Fruit fly (Drosophila melanogaster) whole organism, prepupa: Measurements from ENCODE around the gene CG17359.

Experiments used
- Blimp-1 ChIP-seq: fragments of 200-800 bp; sonication (Bioruptor generic); optimal IDR thresholded peaks from 3 replicates; lab custom pipeline; 2017; ENCODE audit warnings: missing biosample characterization, missing genetic modification characterization, mild to moderate bottlenecking, moderate library complexity, missing genetic modification reagents
- CG10631 ChIP-seq: fragments of 200-800 bp; sonication (Bioruptor generic); optimal IDR thresholded peaks from 2 replicates; lab custom pipeline; 2016; ENCODE audit warnings: missing biosample characterization, missing genetic modification characterization
- CG11762 ChIP-seq: fragments of 200-800 bp; sonication (Bioruptor generic); optimal IDR thresholded peaks from 3 replicates; lab custom pipeline; 2016; ENCODE audit warnings: missing biosample characterization, missing genetic modification characterization; ENCODE audit not compliant: insufficient read depth
- CG11902 ChIP-seq: fragments of 200-800 bp; sonication (Bioruptor generic); optimal IDR thresholded peaks from 3 replicates; lab custom pipeline; 2016; ENCODE audit warnings: missing biosample characterization, missing genetic modification characterization
- CG15336 ChIP-seq: fragments of 200-800 bp; sonication (Bioruptor generic); IDR thresholded peaks from 2 replicates; pipeline ENCODE4 v1.3.6; 2022; ENCODE audit warnings: missing biosample characterization, missing genetic modification characterization
- CG16779 ChIP-seq: fragments of 200-800 bp; sonication (Bioruptor generic); optimal IDR thresholded peaks from 3 replicates; lab custom pipeline; 2017; ENCODE audit warnings: missing biosample characterization, mild to moderate bottlenecking, missing genetic modification characterization
- CG3032 ChIP-seq: fragments of 200-800 bp; optimal IDR thresholded peaks from 2 replicates; lab custom pipeline; 2019; ENCODE audit warnings: missing biosample characterization, mild to moderate bottlenecking, missing genetic modification characterization, moderate library complexity
- CG31627 ChIP-seq: fragments of 200-800 bp; sonication (Bioruptor generic); optimal IDR thresholded peaks from 3 replicates; lab custom pipeline; 2016; ENCODE audit warnings: missing biosample characterization, missing genetic modification characterization
- CG32006 ChIP-seq: fragments of 200-800 bp; sonication (Bioruptor generic); optimal IDR thresholded peaks from 3 replicates; lab custom pipeline; 2017; ENCODE audit warnings: missing biosample characterization, mild to moderate bottlenecking, missing genetic modification characterization
- CG6163 ChIP-seq: fragments of 200-800 bp; sonication (Bioruptor generic); IDR thresholded peaks from 3 replicates; pipeline ENCODE4 v1.3.6; 2022; ENCODE audit warnings: missing biosample characterization, missing genetic modification characterization
- CG6854 ChIP-seq: fragments of 200-800 bp; sonication (Bioruptor generic); optimal IDR thresholded peaks from 2 replicates; lab custom pipeline; 2017; ENCODE audit warnings: missing biosample characterization, mild to moderate bottlenecking, missing genetic modification characterization
- CG7368 ChIP-seq: fragments of 200-800 bp; sonication (Bioruptor generic); optimal IDR thresholded peaks from 3 replicates; lab custom pipeline; 2016; ENCODE audit warnings: missing biosample characterization, missing genetic modification characterization
- CG8119 ChIP-seq: fragments of 200-800 bp; sonication (Bioruptor generic); IDR thresholded peaks from 3 replicates; pipeline ENCODE4 v1.3.6; 2022; ENCODE audit warnings: missing biosample characterization, missing genetic modification characterization
- CG8319 ChIP-seq: fragments of 200-800 bp; sonication (Bioruptor generic); optimal IDR thresholded peaks from 3 replicates; lab custom pipeline; 2016; ENCODE audit warnings: missing biosample characterization, missing genetic modification characterization
- CG8632 ChIP-seq: fragments of 200-800 bp; sonication (Bioruptor generic); optimal IDR thresholded peaks from 3 replicates; lab custom pipeline; 2016; ENCODE audit warnings: missing biosample characterization, missing genetic modification characterization
- Eip75B ChIP-seq: fragments of 200-800 bp; sonication (Bioruptor generic); optimal IDR thresholded peaks from 3 replicates; lab custom pipeline; 2016; ENCODE audit warnings: missing biosample characterization, missing genetic modification characterization
- Eip78C ChIP-seq: fragments of 200-800 bp; sonication (Bioruptor generic); peaks from one replicate; lab custom pipeline; 2016; ENCODE audit warnings: missing biosample characterization, missing genetic modification characterization
- Eip93F ChIP-seq: fragments of 200-800 bp; sonication (Bioruptor generic); optimal IDR thresholded peaks from 2 replicates; lab custom pipeline; 2016; ENCODE audit warnings: missing biosample characterization, mild to moderate bottlenecking, missing genetic modification characterization
- Ets96B ChIP-seq: fragments of 200-800 bp; optimal IDR thresholded peaks from 2 replicates; lab custom pipeline; 2019; ENCODE audit warnings: missing biosample characterization, mild to moderate bottlenecking, missing genetic modification characterization, moderate library complexity
- Gug ChIP-seq: fragments of 200-800 bp; sonication (Bioruptor generic); IDR thresholded peaks from 2 replicates; pipeline ENCODE4 v1.3.6; 2022; ENCODE audit warnings: missing biosample characterization, missing genetic modification characterization
- Hr38 ChIP-seq: sonication (Bioruptor generic); optimal IDR thresholded peaks from 2 replicates; lab custom pipeline; 2016; ENCODE audit warnings: missing biosample characterization, missing genetic modification characterization
- Met ChIP-seq: fragments of 200-800 bp; sonication (Bioruptor generic); optimal IDR thresholded peaks from 3 replicates; lab custom pipeline; 2016; ENCODE audit warnings: missing biosample characterization, missing genetic modification characterization
- OdsH ChIP-seq: fragments of 200-800 bp; sonication (Bioruptor generic); optimal IDR thresholded peaks from 3 replicates; lab custom pipeline; 2016; ENCODE audit warnings: missing biosample characterization, missing genetic modification characterization
- Smox ChIP-seq: fragments of 200-800 bp; sonication (Bioruptor generic); optimal IDR thresholded peaks from 3 replicates; lab custom pipeline; 2016; ENCODE audit warnings: missing biosample characterization, missing genetic modification characterization
- Sox102F ChIP-seq: fragments of 200-800 bp; sonication (Bioruptor generic); optimal IDR thresholded peaks from 2 replicates; lab custom pipeline; 2016; ENCODE audit warnings: missing biosample characterization, mild to moderate bottlenecking, missing genetic modification characterization
- Sox14 ChIP-seq: fragments of 200-800 bp; sonication (Bioruptor generic); optimal IDR thresholded peaks from 3 replicates; lab custom pipeline; 2016; ENCODE audit warnings: missing biosample characterization, missing genetic modification characterization
- achi ChIP-seq: fragments of 200-800 bp; sonication (Bioruptor generic); optimal IDR thresholded peaks from 3 replicates; lab custom pipeline; 2016; ENCODE audit warnings: missing biosample characterization, missing genetic modification characterization
- cyc ChIP-seq: fragments of 200-800 bp; sonication (Bioruptor generic); optimal IDR thresholded peaks from 3 replicates; lab custom pipeline; 2016; ENCODE audit warnings: missing biosample characterization, missing genetic modification characterization
- dsx ChIP-seq: fragments of 200-800 bp; optimal IDR thresholded peaks from 3 replicates; lab custom pipeline; 2019; ENCODE audit warnings: missing biosample characterization, mild to moderate bottlenecking, missing genetic modification characterization, moderate library complexity; ENCODE audit not compliant: poor library complexity, severe bottlenecking
- eg ChIP-seq: fragments of 200-800 bp; sonication (Bioruptor generic); IDR thresholded peaks from 3 replicates; pipeline ENCODE4 v1.3.6; 2022; ENCODE audit warnings: missing biosample characterization, missing genetic modification characterization
- esn ChIP-seq: fragments of 200-800 bp; sonication (Bioruptor generic); optimal IDR thresholded peaks from 2 replicates; lab custom pipeline; 2016; ENCODE audit warnings: missing biosample characterization, mild to moderate bottlenecking, missing genetic modification characterization, moderate library complexity
- fd59A ChIP-seq: fragments of 200-800 bp; sonication (Bioruptor generic); optimal IDR thresholded peaks from 2 replicates; lab custom pipeline; 2017; ENCODE audit warnings: missing biosample characterization, mild to moderate bottlenecking, missing genetic modification characterization, missing genetic modification reagents
- fkh ChIP-seq: fragments of 200-800 bp; sonication (Bioruptor generic); optimal IDR thresholded peaks from 3 replicates; lab custom pipeline; 2017; ENCODE audit warnings: missing biosample characterization, mild to moderate bottlenecking, missing genetic modification characterization, moderate library complexity
- lz ChIP-seq: fragments of 200-800 bp; sonication (Bioruptor generic); optimal IDR thresholded peaks from 3 replicates; lab custom pipeline; 2016; ENCODE audit warnings: missing biosample characterization, missing genetic modification characterization
- pdm3 ChIP-seq: fragments of 200-800 bp; sonication (Bioruptor generic); optimal IDR thresholded peaks from 3 replicates; lab custom pipeline; 2016; ENCODE audit warnings: missing biosample characterization, missing genetic modification characterization
- salr ChIP-seq, 2 experiments: fragments of 200-800 bp; sonication (Bioruptor generic); optimal IDR thresholded peaks; 3 replicates each; lab custom pipeline; 2016 to 2018; ENCODE audit warnings: missing biosample characterization in 2 of 2, missing genetic modification characterization in 2 of 2, mild to moderate bottlenecking in 1 of 2
- spab ChIP-seq: fragments of 200-800 bp; sonication (Bioruptor generic); optimal IDR thresholded peaks from 2 replicates; lab custom pipeline; 2017; ENCODE audit warnings: missing biosample characterization, mild to moderate bottlenecking, missing genetic modification characterization, missing genetic modification reagents
- ss ChIP-seq, 2 experiments: fragments of 200-800 bp; sonication (Bioruptor generic); optimal IDR thresholded peaks; 2 replicates in 1 of 2; 3 replicates in 1 of 2; lab custom pipeline; 2017 to 2018; ENCODE audit warnings: mild to moderate bottlenecking in 2 of 2, missing biosample characterization in 2 of 2, missing genetic modification characterization in 2 of 2, moderate library complexity in 1 of 2
- topi ChIP-seq: fragments of 200-800 bp; sonication (Bioruptor generic); optimal IDR thresholded peaks from 3 replicates; lab custom pipeline; 2016; ENCODE audit warnings: missing biosample characterization, missing genetic modification characterization
- vri ChIP-seq: fragments of 200-800 bp; sonication (Bioruptor generic); optimal IDR thresholded peaks from 3 replicates; lab custom pipeline; 2016; ENCODE audit warnings: missing biosample characterization, mild to moderate bottlenecking, missing genetic modification characterization

Gene CG17359

DNA sequence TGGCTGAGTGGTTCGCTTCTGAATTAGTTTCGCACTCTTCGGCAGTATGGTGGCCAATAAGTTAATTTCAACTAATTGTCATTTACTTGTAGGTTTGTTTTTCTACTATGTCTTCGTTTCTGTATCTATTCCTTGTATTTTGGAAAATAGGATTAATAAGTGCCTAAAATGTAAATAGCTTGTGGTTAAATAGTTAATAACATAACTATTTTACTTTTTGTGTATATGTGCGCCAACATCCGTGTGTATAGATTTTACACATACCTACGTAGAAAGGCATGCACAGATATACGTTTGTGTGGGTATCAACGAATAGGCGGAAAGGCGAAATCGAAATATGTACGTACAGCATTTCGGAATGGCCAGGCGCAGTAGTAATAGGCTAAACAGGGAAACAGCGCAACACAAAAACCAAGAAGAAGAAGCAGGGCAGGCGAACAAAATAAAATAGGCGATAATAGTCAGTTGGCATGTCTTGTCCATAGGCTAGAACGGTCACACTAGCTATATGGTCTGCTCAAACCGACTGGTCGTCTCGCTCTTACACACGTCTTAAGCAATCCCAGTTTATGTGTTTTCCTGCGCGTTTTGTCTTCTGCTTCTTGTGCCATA, 3.6 kb upstream of the CG17359 start (continued):
- TF ChIP-seq dsx, result peak; percentile 31
- TF ChIP-seq esn (GFP tag; lab: Kevin White, UChicago), result no peak
- no peak for TF ChIP-seq CG11902 (GFP tag; lab: Kevin White, UChicago)
- TF ChIP-seq CG6163, result peak; percentile 98
- TF ChIP-seq Eip93F (GFP tag; lab: Kevin White, UChicago), result no peak
- no peak for TF ChIP-seq Eip75B (GFP tag; lab: Kevin White, UChicago)
- TF ChIP-seq cyc (GFP tag; lab: Kevin White, UChicago), result no peak
- TF ChIP-seq Eip78C, result peak; percentile 26
- TF ChIP-seq CG6854 (GFP tag; lab: Kevin White, UChicago), result no peak
- TF ChIP-seq Smox (GFP tag; lab: Kevin White, UChicago), result no peak
- TF ChIP-seq Sox14, result peak; percentile 28
- no peak for TF ChIP-seq CG7368 (GFP tag; lab: Kevin White, UChicago)
- no peak for TF ChIP-seq pdm3 (GFP tag; lab: Kevin White, UChicago)
- TF ChIP-seq Hr38, result no peak
- no peak for TF ChIP-seq CG8319 (GFP tag; lab: Kevin White, UChicago)
- TF ChIP-seq CG11762, result no peak
- no peak for TF ChIP-seq eg (GFP tag; lab: Robert Waterston, UW)
- no peak for TF ChIP-seq CG31627 (GFP tag; lab: Kevin White, UChicago)
- TF ChIP-seq fkh, result no peak
- no peak for TF ChIP-seq CG10631 (GFP tag; lab: Kevin White, UChicago)
- TF ChIP-seq ss (GFP tag; optimal IDR thresholded peaks at IDR 0.05; lab: Kevin White, UChicago), result peak; percentile 4 to 22
- TF ChIP-seq CG15336 (GFP tag; lab: Robert Waterston, UW), result peak; percentile 33; the same call in 1 of the 2 replicates
- no peak for TF ChIP-seq Sox102F (GFP tag; lab: Kevin White, UChicago)
- TF ChIP-seq achi, result no peak
- peak; percentile 41 for TF ChIP-seq vri
- TF ChIP-seq Met (GFP tag; lab: Kevin White, UChicago), result no peak
- no peak for TF ChIP-seq CG8632 (GFP tag; lab: Kevin White, UChicago)
- no peak for TF ChIP-seq Ets96B (tag; lab: Kevin White, UChicago)
- no peak for TF ChIP-seq Blimp-1 (GFP tag; lab: Kevin White, UChicago)
- no peak for TF ChIP-seq salr (GFP tag; optimal IDR thresholded peaks at IDR 0.05; lab: Kevin White, UChicago)
- no peak for TF ChIP-seq lz (GFP tag; lab: Kevin White, UChicago)
- TF ChIP-seq topi, result no peak
- no peak for TF ChIP-seq CG32006 (GFP tag; lab: Kevin White, UChicago)
- TF ChIP-seq OdsH (GFP tag; lab: Kevin White, UChicago), result no peak
- TF ChIP-seq CG16779 (tag; lab: Kevin White, UChicago), result no peak
- no peak for TF ChIP-seq Gug
- no peak for TF ChIP-seq spab

DNA sequence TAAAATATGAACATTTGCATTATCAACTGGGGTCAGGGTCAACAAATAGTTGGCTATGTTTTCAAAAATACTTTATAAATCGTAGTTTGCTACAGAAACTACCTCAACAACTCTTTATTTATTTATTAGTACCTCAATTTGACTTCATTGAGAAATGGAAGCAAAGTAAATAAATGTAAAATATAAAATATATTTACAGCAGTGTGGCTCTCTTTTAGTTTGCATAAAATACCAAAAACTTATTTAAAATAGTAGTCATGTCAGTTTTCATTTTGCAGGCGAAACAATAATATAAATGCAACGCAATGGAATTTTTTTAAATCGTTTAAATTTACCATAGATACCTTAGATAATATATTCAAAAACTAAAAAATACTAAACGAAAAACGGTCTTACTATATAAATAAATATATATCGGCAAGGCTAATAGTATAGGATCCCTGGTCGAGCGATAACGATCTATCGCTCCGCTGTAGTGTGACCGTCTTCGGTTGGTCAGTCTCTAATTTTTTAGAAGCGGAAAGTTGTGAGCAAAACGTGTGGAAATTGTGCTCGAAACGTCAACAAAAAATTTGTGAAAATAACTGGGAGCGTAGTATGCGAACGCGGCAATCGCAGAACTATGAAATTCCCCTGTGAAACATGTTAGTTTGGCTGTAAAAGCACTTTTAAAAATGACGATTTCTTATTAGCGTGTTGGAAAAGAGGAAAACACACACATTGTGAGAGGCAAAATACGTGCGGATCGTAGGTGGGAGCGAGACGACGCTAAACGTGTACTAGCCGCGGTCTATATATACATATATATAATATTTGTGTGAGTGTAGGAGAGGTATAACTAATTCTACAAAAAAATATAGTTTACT, 2.8 kb upstream of the CG17359 start, which contains the start of the genes Nprl3 and upSET:
TSS of gene Nprl3 (minus strand) at position 223 of the 866 bp plus-strand sequence.
TSS of gene upSET (plus strand) at position 470 of the 866 bp plus-strand sequence.
- peak; percentile 1 for TF ChIP-seq CG3032 (tag; lab: Kevin White, UChicago)
- peak; percentile 23 for TF ChIP-seq Eip78C
- no peak for TF ChIP-seq CG8119 (GFP tag; lab: Robert Waterston, UW)
- no peak for TF ChIP-seq fd59A (GFP tag; lab: Kevin White, UChicago)
- peak; percentile 45 for TF ChIP-seq CG6854 (GFP tag; lab: Kevin White, UChicago)
- TF ChIP-seq fkh, result peak; percentile 56
- 0 out of 3 replicates have a peak, but pooled peaks have one; percentile 8 for TF ChIP-seq CG6163
- TF ChIP-seq, all 60 proteins: peak for 5
